Fruit fly (Drosophila melanogaster): ENCODE results near the gene CG4066.

DNA sequence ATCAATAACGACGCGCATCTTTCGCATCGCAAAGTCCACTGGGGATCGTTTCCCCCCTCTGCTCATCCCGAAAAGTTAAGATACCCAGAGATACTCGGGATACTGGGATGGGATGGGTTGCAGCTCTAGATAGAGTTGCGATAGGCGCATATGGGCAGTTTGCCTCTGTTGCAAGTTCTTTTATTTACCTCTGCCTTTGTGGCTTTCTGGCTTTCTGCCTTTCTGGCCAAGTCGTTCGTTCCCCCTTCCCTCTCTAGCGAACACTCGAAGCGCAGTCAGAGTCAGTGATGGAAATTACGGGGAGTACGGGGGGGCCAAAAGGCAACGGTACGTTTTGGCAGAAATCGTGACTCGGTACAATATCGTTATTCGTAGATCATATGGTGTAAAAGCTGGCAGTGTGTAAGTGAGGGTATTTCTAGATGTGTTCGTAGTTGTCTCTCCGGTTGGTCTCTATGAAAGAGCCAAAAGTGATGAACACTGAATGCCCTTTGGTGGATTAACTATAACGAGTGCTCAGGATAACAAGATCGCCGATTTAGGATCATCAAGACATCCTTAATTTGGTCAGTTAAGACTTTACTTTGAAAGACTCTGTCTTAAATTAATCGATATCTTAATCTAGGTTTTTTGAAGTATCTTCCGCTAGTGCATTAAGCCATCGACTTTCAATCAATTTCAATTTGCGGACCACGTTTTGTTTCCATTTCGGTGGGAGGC, 22.4 kb upstream of the CG4066 start:
- TF ChIP-seq usp (GFP tag; optimal IDR thresholded peaks at IDR 0.05) (no peak), EcR (GFP tag; optimal IDR thresholded peaks at IDR 0.05) (no peak), psq (optimal IDR thresholded peaks at IDR 0.05) (no peak), pan (optimal IDR thresholded peaks at IDR 0.05) (no peak), CG8478 (optimal IDR thresholded peaks at IDR 0.05) (no peak), Dll (optimal IDR thresholded peaks at IDR 0.05) (no peak)
